Worm (Caenorhabditis elegans) whole organism, L3 larva: ENCODE measurements around the gene ncs-1.

Experiments used
- ZK546.5 ChIP-seq: sonication (generic microtip); optimal IDR thresholded peaks from 2 replicates; lab custom pipeline; 2017; ENCODE audit warnings: missing biosample characterization, missing genetic modification characterization
- ama-1 ChIP-seq: fragments of 150-350 bp; optimal IDR thresholded peaks from 2 replicates; lab custom pipeline; 2018
- elt-1 ChIP-seq: fragments of 150-350 bp; optimal IDR thresholded peaks from 2 replicates; lab custom pipeline; 2014; ENCODE audit warnings: missing biosample characterization, missing genetic modification characterization
- elt-2 ChIP-seq: sonication (generic microtip); optimal IDR thresholded peaks from 2 replicates; lab custom pipeline; 2016; ENCODE audit warnings: missing genetic modification reagents, mild to moderate bottlenecking, missing genetic modification characterization, missing compliant biosample characterization
- lin-15B ChIP-seq: fragments of 150-350 bp; optimal IDR thresholded peaks from 2 replicates; lab custom pipeline; 2014; ENCODE audit warnings: missing biosample characterization, missing genetic modification characterization
- lin-39 ChIP-seq: fragments of 150-350 bp; optimal IDR thresholded peaks from 2 replicates; lab custom pipeline; 2018; ENCODE audit warnings: missing biosample characterization, missing genetic modification reagents, missing genetic modification characterization
- nhr-25 ChIP-seq: sonication (generic microtip); optimal IDR thresholded peaks from 2 replicates; lab custom pipeline; 2017; ENCODE audit warnings: missing biosample characterization, missing genetic modification characterization
- nhr-43 ChIP-seq: sonication (generic microtip); optimal IDR thresholded peaks from 2 replicates; lab custom pipeline; 2016; ENCODE audit warnings: mild to moderate bottlenecking, missing genetic modification characterization, missing compliant biosample characterization; ENCODE audit not compliant: poor library complexity, severe bottlenecking
- pha-4 ChIP-seq: fragments of 150-350 bp; optimal IDR thresholded peaks from 2 replicates; lab custom pipeline; 2014; ENCODE audit warnings: missing biosample characterization, missing genetic modification reagents, missing genetic modification characterization
- unc-62 ChIP-seq: fragments of 150-350 bp; sonication (generic microtip); optimal IDR thresholded peaks from 4 replicates; lab custom pipeline; 2014; ENCODE audit warnings: missing biosample characterization, missing genetic modification reagents, missing genetic modification characterization

- no peak for TF ChIP-seq ama-1 (lab: Kevin White, UChicago)
- no peak for TF ChIP-seq unc-62 (GFP tag; lab: Kevin White, UChicago)
- no peak for TF ChIP-seq nhr-25 (tag; lab: Kevin White, UChicago)
- TF ChIP-seq elt-1 (tag; lab: Kevin White, UChicago) = no peak
- TF ChIP-seq nhr-43 (tag; lab: Kevin White, UChicago) = no peak
- no peak for TF ChIP-seq pha-4 (tag; lab: Kevin White, UChicago)
- TF ChIP-seq lin-39 (tag; lab: Kevin White, UChicago) = no peak
- no peak for TF ChIP-seq lin-15B (tag; lab: Kevin White, UChicago)
- no peak for TF ChIP-seq elt-2 (tag; lab: Kevin White, UChicago)
- TF ChIP-seq ZK546.5 = no peak
Observed at ce11 chrX:975236-975535, 12.1 kb upstream of the ncs-1 start.
